Worm (Caenorhabditis elegans) whole organism, L3 larva: Measurements from ENCODE around the gene clec-25.

Experiments used
- ZK546.5 ChIP-seq: sonication (generic microtip); optimal IDR thresholded peaks from 2 replicates; lab custom pipeline; 2017; ENCODE audit warnings: missing biosample characterization, missing genetic modification characterization
- ama-1 ChIP-seq: fragments of 150-350 bp; optimal IDR thresholded peaks from 2 replicates; lab custom pipeline; 2018
- elt-1 ChIP-seq: fragments of 150-350 bp; optimal IDR thresholded peaks from 2 replicates; lab custom pipeline; 2014; ENCODE audit warnings: missing biosample characterization, missing genetic modification characterization
- nhr-237 ChIP-seq: fragments of 150-350 bp; optimal IDR thresholded peaks from 2 replicates; lab custom pipeline; 2014; ENCODE audit warnings: missing biosample characterization, missing genetic modification characterization
- nhr-25 ChIP-seq: sonication (generic microtip); optimal IDR thresholded peaks from 2 replicates; lab custom pipeline; 2017; ENCODE audit warnings: missing biosample characterization, missing genetic modification characterization
- nhr-28 ChIP-seq: fragments of 150-350 bp; optimal IDR thresholded peaks from 2 replicates; lab custom pipeline; 2014; ENCODE audit warnings: missing biosample characterization, missing genetic modification characterization
- nhr-67 ChIP-seq: fragments of 150-350 bp; optimal IDR thresholded peaks from 2 replicates; lab custom pipeline; 2014; ENCODE audit warnings: missing biosample characterization, missing genetic modification characterization
- pqm-1 ChIP-seq: fragments of 150-350 bp; optimal IDR thresholded peaks from 2 replicates; lab custom pipeline; 2017; ENCODE audit warnings: missing biosample characterization, missing genetic modification characterization, inconsistent platforms
- snpc-4 ChIP-seq: fragments of 150-350 bp; optimal IDR thresholded peaks from 2 replicates; lab custom pipeline; 2014; ENCODE audit warnings: missing biosample characterization, missing genetic modification characterization
- unc-39 ChIP-seq: sonication (generic microtip); optimal IDR thresholded peaks from 4 replicates; lab custom pipeline; 2017; ENCODE audit warnings: missing biosample characterization, missing genetic modification characterization

ce11 chrV:16838435-16838834 lies 4.6 kb upstream of the clec-25 start:
- TF ChIP-seq ZK546.5 (no peak), pqm-1 (no peak), nhr-25 (tag; lab: Kevin White, UChicago) (no peak), unc-39 (no peak), snpc-4 (tag; lab: Kevin White, UChicago) (no peak), nhr-237 (tag; lab: Kevin White, UChicago) (no peak), nhr-67 (no peak), nhr-28 (no peak), ama-1 (no peak), elt-1 (no peak)
